Fruit fly (Drosophila melanogaster) whole organism, embryonic: Measurements from ENCODE around the gene mxc.
A peak's percentile ranks its signal among the peaks of the same experiment; 100 is the strongest.

Source experiments
- Ada2b ChIP-seq: fragments of 200-800 bp; sonication (Bioruptor generic); IDR thresholded peaks from 2 replicates; pipeline ENCODE4 v1.3.6; 2022; ENCODE audit warnings: missing biosample characterization, missing genetic modification characterization
- Atf3 ChIP-seq: fragments of 200-800 bp; sonication (Bioruptor generic); optimal IDR thresholded peaks from 3 replicates; lab custom pipeline; 2016; ENCODE audit warnings: missing biosample characterization, missing genetic modification characterization
- Bgb ChIP-seq: fragments of 200-800 bp; sonication (Bioruptor generic); IDR thresholded peaks from 2 replicates; pipeline ENCODE4 v1.3.6; 2022; ENCODE audit warnings: missing biosample characterization, missing genetic modification characterization; ENCODE audit not compliant: partially characterized antibody
- Blimp-1 ChIP-seq: fragments of 200-800 bp; sonication (Bioruptor generic); optimal IDR thresholded peaks from 3 replicates; lab custom pipeline; 2018; ENCODE audit warnings: missing biosample characterization, missing genetic modification characterization, mild to moderate bottlenecking, moderate library complexity, missing genetic modification reagents
- CG10209 ChIP-seq: fragments of 200-800 bp; sonication (Bioruptor generic); optimal IDR thresholded peaks from 3 replicates; lab custom pipeline; 2017; ENCODE audit warnings: missing biosample characterization, mild to moderate bottlenecking, missing genetic modification characterization, missing genetic modification reagents
- CG10267 ChIP-seq: fragments of 200-800 bp; sonication (Bioruptor generic); optimal IDR thresholded peaks from 2 replicates; lab custom pipeline; 2018; ENCODE audit warnings: missing biosample characterization, mild to moderate bottlenecking, missing genetic modification characterization, moderate library complexity
- CG13287 ChIP-seq: fragments of 200-800 bp; sonication (Bioruptor generic); IDR thresholded peaks from 2 replicates; pipeline ENCODE4 v1.3.6; 2022; ENCODE audit warnings: missing biosample characterization, missing genetic modification characterization; ENCODE audit not compliant: partially characterized antibody
- CG13775 ChIP-seq: fragments of 200-800 bp; sonication (Bioruptor generic); optimal IDR thresholded peaks from 3 replicates; lab custom pipeline; 2017; ENCODE audit warnings: missing biosample characterization, mild to moderate bottlenecking, missing genetic modification characterization
- CG16779 ChIP-seq: fragments of 200-800 bp; sonication (Bioruptor generic); IDR thresholded peaks from 2 replicates; pipeline ENCODE4 v1.3.6; 2022; ENCODE audit warnings: missing biosample characterization, missing genetic modification characterization
- CG16813 ChIP-seq: fragments of 200-800 bp; sonication (Bioruptor generic); IDR thresholded peaks from 3 replicates; pipeline ENCODE4 v1.3.6; 2022; ENCODE audit warnings: missing biosample characterization, missing genetic modification characterization; ENCODE audit not compliant: partially characterized antibody
- CG18619 ChIP-seq: fragments of 200-800 bp; sonication (Bioruptor generic); optimal IDR thresholded peaks from 3 replicates; lab custom pipeline; 2017; ENCODE audit warnings: missing biosample characterization, mild to moderate bottlenecking, missing genetic modification characterization
- CG3163 ChIP-seq: fragments of 200-800 bp; sonication (Bioruptor generic); optimal IDR thresholded peaks from 3 replicates; lab custom pipeline; 2016; ENCODE audit warnings: missing biosample characterization, missing genetic modification characterization
- CG4707 ChIP-seq: fragments of 200-800 bp; sonication (Bioruptor generic); optimal IDR thresholded peaks from 2 replicates; lab custom pipeline; 2018; ENCODE audit warnings: missing biosample characterization, mild to moderate bottlenecking, missing genetic modification characterization, moderate library complexity
- Dfd ChIP-seq, 2 experiments: fragments of >200 bp; optimal IDR thresholded peaks; 2 replicates each; lab custom pipeline; 2017; ENCODE audit warnings: missing biosample characterization in 2 of 2, missing genetic modification characterization in 2 of 2
- Dp ChIP-seq: fragments of 200-800 bp; sonication (Bioruptor generic); optimal IDR thresholded peaks from 2 replicates; lab custom pipeline; 2018; ENCODE audit warnings: missing biosample characterization, mild to moderate bottlenecking, missing genetic modification characterization, moderate library complexity
- E2f2 ChIP-seq: fragments of 200-800 bp; sonication (Bioruptor generic); IDR thresholded peaks from 2 replicates; pipeline ENCODE4 v1.3.6; 2022; ENCODE audit warnings: missing biosample characterization, missing genetic modification characterization
- HmgD ChIP-seq: fragments of 200-800 bp; sonication (Bioruptor generic); optimal IDR thresholded peaks from 3 replicates; lab custom pipeline; 2016; ENCODE audit warnings: missing biosample characterization, missing genetic modification characterization
- Hsf ChIP-seq: fragments of 200-800 bp; sonication (Bioruptor generic); optimal IDR thresholded peaks from 3 replicates; lab custom pipeline; 2016; ENCODE audit warnings: missing biosample characterization, missing genetic modification characterization
- Myb ChIP-seq: fragments of 200-800 bp; sonication (Bioruptor generic); optimal IDR thresholded peaks from 2 replicates; lab custom pipeline; 2016; ENCODE audit warnings: missing biosample characterization, missing genetic modification characterization
- NfI ChIP-seq: fragments of 200-800 bp; sonication (Bioruptor generic); optimal IDR thresholded peaks from 3 replicates; lab custom pipeline; 2018; ENCODE audit warnings: missing biosample characterization, mild to moderate bottlenecking, missing genetic modification characterization, moderate library complexity
- Oli ChIP-seq: fragments of 200-800 bp; sonication (Bioruptor generic); optimal IDR thresholded peaks from 2 replicates; lab custom pipeline; 2018; ENCODE audit warnings: missing biosample characterization, mild to moderate bottlenecking, missing genetic modification characterization, moderate library complexity
- Poxn ChIP-seq: fragments of 200-800 bp; sonication (Bioruptor generic); IDR thresholded peaks from 2 replicates; pipeline ENCODE4 v1.3.6; 2022; ENCODE audit warnings: missing biosample characterization, missing genetic modification characterization
- Ravus ChIP-seq: fragments of 200-800 bp; sonication (Bioruptor generic); IDR thresholded peaks from 2 replicates; pipeline ENCODE4 v1.3.6; 2022; ENCODE audit warnings: missing biosample characterization, missing genetic modification characterization
- Sry-δ ChIP-seq: fragments of 200-800 bp; sonication (Bioruptor generic); optimal IDR thresholded peaks from 2 replicates; lab custom pipeline; 2016; ENCODE audit warnings: missing biosample characterization, missing genetic modification characterization
- dmrt11E ChIP-seq: fragments of 200-800 bp; sonication (Bioruptor generic); optimal IDR thresholded peaks from 3 replicates; lab custom pipeline; 2018; ENCODE audit warnings: missing biosample characterization, mild to moderate bottlenecking, missing genetic modification characterization, moderate library complexity
- dysf ChIP-seq: fragments of 200-800 bp; sonication (Bioruptor generic); IDR thresholded peaks from 3 replicates; pipeline ENCODE4 v1.3.6; 2022; ENCODE audit warnings: missing biosample characterization, missing genetic modification characterization
- emc ChIP-seq: fragments of 200-800 bp; sonication (Bioruptor generic); optimal IDR thresholded peaks from 2 replicates; lab custom pipeline; 2016; ENCODE audit warnings: missing biosample characterization, missing genetic modification characterization
- esg ChIP-seq: fragments of 200-800 bp; sonication (Bioruptor generic); conservative IDR thresholded peaks from 2 replicates; pipeline ENCODE4 v1.3.6; 2022; ENCODE audit warnings: missing biosample characterization, missing genetic modification characterization
- fd64A ChIP-seq: fragments of 200-800 bp; sonication (Bioruptor generic); optimal IDR thresholded peaks from 3 replicates; lab custom pipeline; 2018; ENCODE audit warnings: missing biosample characterization, mild to moderate bottlenecking, missing genetic modification characterization
- gcm ChIP-seq: fragments of 200-800 bp; sonication (Bioruptor generic); optimal IDR thresholded peaks from 2 replicates; lab custom pipeline; 2019; ENCODE audit warnings: missing biosample characterization, mild to moderate bottlenecking, missing genetic modification characterization, moderate library complexity
- gem ChIP-seq: fragments of 200-800 bp; sonication (Bioruptor generic); optimal IDR thresholded peaks from 2 replicates; lab custom pipeline; 2019; ENCODE audit warnings: missing biosample characterization, mild to moderate bottlenecking, missing genetic modification characterization, moderate library complexity
- gfzf ChIP-seq: fragments of 200-800 bp; sonication (Bioruptor generic); optimal IDR thresholded peaks from 2 replicates; lab custom pipeline; 2016; ENCODE audit warnings: missing biosample characterization, mild to moderate bottlenecking, missing genetic modification characterization, moderate library complexity
- grn ChIP-seq: fragments of 200-800 bp; sonication (Bioruptor generic); optimal IDR thresholded peaks from 3 replicates; lab custom pipeline; 2017; ENCODE audit warnings: missing biosample characterization, missing genetic modification characterization
- mld ChIP-seq: fragments of 200-800 bp; sonication (Bioruptor generic); IDR thresholded peaks from 3 replicates; pipeline ENCODE4 v1.3.6; 2022; ENCODE audit warnings: missing biosample characterization, missing genetic modification characterization; ENCODE audit not compliant: partially characterized antibody
- nerfin-2 ChIP-seq: fragments of 200-800 bp; sonication (Bioruptor generic); IDR thresholded peaks from 2 replicates; pipeline ENCODE4 v1.3.6; 2022; ENCODE audit warnings: missing biosample characterization, missing genetic modification characterization; ENCODE audit not compliant: partially characterized antibody
- nmo ChIP-seq: fragments of 200-800 bp; sonication (Bioruptor generic); optimal IDR thresholded peaks from 2 replicates; lab custom pipeline; 2018; ENCODE audit warnings: missing biosample characterization, mild to moderate bottlenecking, missing genetic modification characterization, moderate library complexity
- pfk ChIP-seq: fragments of 200-800 bp; sonication (Bioruptor generic); optimal IDR thresholded peaks from 2 replicates; lab custom pipeline; 2018; ENCODE audit warnings: missing biosample characterization, mild to moderate bottlenecking, missing genetic modification characterization, moderate library complexity
- pnt ChIP-seq: fragments of 200-800 bp; sonication (Bioruptor generic); optimal IDR thresholded peaks from 3 replicates; lab custom pipeline; 2016; ENCODE audit warnings: missing biosample characterization, missing genetic modification characterization
- ro ChIP-seq: fragments of 200-800 bp; sonication (Bioruptor generic); IDR thresholded peaks from 2 replicates; pipeline ENCODE4 v1.3.6; 2022; ENCODE audit warnings: missing biosample characterization, missing genetic modification characterization
- row ChIP-seq: fragments of 200-800 bp; sonication (Bioruptor generic); IDR thresholded peaks from 3 replicates; pipeline ENCODE4 v1.3.6; 2022; ENCODE audit warnings: missing biosample characterization, missing genetic modification characterization
- sc ChIP-seq, 3 experiments: fragments of >200 bp in 2 of 3; fragments of 200-800 bp in 1 of 3; sonication (Bioruptor generic) in 1 of 3; optimal IDR thresholded peaks; 2 replicates in 2 of 3; 3 replicates in 1 of 3; lab custom pipeline; 2017; ENCODE audit warnings: mild to moderate bottlenecking in 1 of 3, missing biosample characterization in 1 of 3, missing genetic modification characterization in 1 of 3, missing genetic modification reagents in 1 of 3
- schlank ChIP-seq: fragments of 200-800 bp; sonication (Bioruptor generic); optimal IDR thresholded peaks from 2 replicates; lab custom pipeline; 2018; ENCODE audit warnings: missing biosample characterization, mild to moderate bottlenecking, missing genetic modification characterization
- sna ChIP-seq: fragments of 200-800 bp; sonication (Bioruptor generic); IDR thresholded peaks from 2 replicates; pipeline ENCODE4 v1.3.6; 2022; ENCODE audit warnings: missing biosample characterization, missing genetic modification characterization; ENCODE audit not compliant: partially characterized antibody
- stwl ChIP-seq: fragments of 200-800 bp; sonication (Bioruptor generic); optimal IDR thresholded peaks from 3 replicates; lab custom pipeline; 2018; ENCODE audit warnings: missing biosample characterization, mild to moderate bottlenecking, missing genetic modification characterization, moderate library complexity
- sug ChIP-seq: fragments of 200-800 bp; optimal IDR thresholded peaks from 2 replicates; lab custom pipeline; 2019; ENCODE audit warnings: missing biosample characterization, mild to moderate bottlenecking, missing genetic modification characterization, moderate library complexity
- tin ChIP-seq: fragments of 200-800 bp; sonication (Bioruptor generic); optimal IDR thresholded peaks from 3 replicates; lab custom pipeline; 2016; ENCODE audit warnings: missing biosample characterization, missing genetic modification characterization
- unc-4 ChIP-seq: fragments of 200-800 bp; sonication (Bioruptor generic); IDR thresholded peaks from 2 replicates; pipeline ENCODE4 v1.3.6; 2022; ENCODE audit warnings: missing biosample characterization, missing genetic modification characterization; ENCODE audit not compliant: partially characterized antibody
- unpg ChIP-seq: fragments of 200-800 bp; sonication (Bioruptor generic); optimal IDR thresholded peaks from 3 replicates; lab custom pipeline; 2018; ENCODE audit warnings: missing biosample characterization, mild to moderate bottlenecking, missing genetic modification characterization, moderate library complexity
- zen2 ChIP-seq: fragments of 200-800 bp; sonication (Bioruptor generic); IDR thresholded peaks from 3 replicates; pipeline ENCODE4 v1.3.6; 2022; ENCODE audit warnings: missing biosample characterization, missing genetic modification characterization; ENCODE audit not compliant: partially characterized antibody

The mxc gene

DNA sequence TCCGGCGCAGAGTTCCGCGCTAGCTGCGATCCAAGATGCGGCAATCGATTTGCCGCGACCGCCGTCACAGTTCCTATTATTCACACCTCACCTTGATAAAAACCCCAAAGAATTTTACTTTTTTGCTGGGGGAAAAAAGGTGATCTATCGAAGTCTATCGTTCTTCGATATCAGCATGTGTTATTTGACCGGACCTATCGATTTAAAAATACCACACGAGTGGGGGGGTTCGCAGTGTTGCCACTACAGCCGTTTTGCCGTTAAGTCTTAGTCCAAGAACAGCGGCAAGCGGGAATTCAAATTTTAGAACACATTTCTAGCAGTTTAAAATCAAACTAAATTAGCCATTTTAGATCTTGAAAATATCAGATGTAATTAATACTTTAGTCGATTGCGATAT, 11.1 kb downstream of the mxc start, which contains the start of gene CG12121 (continued):
- TF ChIP-seq nerfin-2 (GFP tag; lab: Robert Waterston, UW) = peak; percentile 72
- no peak for TF ChIP-seq fd64A (GFP tag; lab: Kevin White, UChicago)
- peak; percentile 68 for TF ChIP-seq Sry-δ (GFP tag; lab: Kevin White, UChicago)
- no peak for TF ChIP-seq grn
- no peak for TF ChIP-seq sc (optimal IDR thresholded peaks at IDR 0.05; lab: Kevin White, UChicago)
- no peak for TF ChIP-seq sc (GFP tag; optimal IDR thresholded peaks at IDR 0.05; lab: Kevin White, UChicago)
- peak; percentile 70 for TF ChIP-seq zen2
- no peak for TF ChIP-seq Ravus (GFP tag; lab: Robert Waterston, UW)
- peak; percentile 63 for TF ChIP-seq unc-4 (GFP tag; lab: Robert Waterston, UW)
- no peak for TF ChIP-seq sug (tag; lab: Kevin White, UChicago)
- TF ChIP-seq CG16813 (GFP tag; lab: Robert Waterston, UW) = peak; percentile 59
- TF ChIP-seq pnt (GFP tag; lab: Kevin White, UChicago) = no peak
- TF ChIP-seq gcm (GFP tag; lab: Kevin White, UChicago) = no peak
- TF ChIP-seq CG18619 (GFP tag; lab: Kevin White, UChicago) = no peak
- peak; percentile 94 for TF ChIP-seq Myb (GFP tag; lab: Kevin White, UChicago)
- no peak; the same call in 1 of the 2 replicates for TF ChIP-seq sna (GFP tag; lab: Robert Waterston, UW)
- no peak for TF ChIP-seq CG10267 (tag; lab: Kevin White, UChicago)
- no peak for TF ChIP-seq nmo (GFP tag; lab: Kevin White, UChicago)
- TF ChIP-seq emc (GFP tag; lab: Kevin White, UChicago) = no peak
- TF ChIP-seq HmgD (GFP tag; lab: Kevin White, UChicago) = no peak
- no peak for TF ChIP-seq tin (GFP tag; lab: Kevin White, UChicago)
- 0 out of 3 replicates have a peak, but pooled peaks have one; percentile 21 for TF ChIP-seq row (GFP tag; lab: Robert Waterston, UW)
- TF ChIP-seq CG13287 = peak; percentile 82
- no peak for TF ChIP-seq esg
- no peak for TF ChIP-seq CG13775
- no peak for TF ChIP-seq Poxn
- no peak for TF ChIP-seq gem (tag; lab: Kevin White, UChicago)
- TF ChIP-seq dmrt11E = no peak
- TF ChIP-seq pfk (GFP tag; lab: Kevin White, UChicago) = no peak
- TF ChIP-seq Atf3 (GFP tag; lab: Kevin White, UChicago) = no peak
- TF ChIP-seq Hsf = no peak
- TF ChIP-seq unpg (GFP tag; lab: Kevin White, UChicago) = no peak
- TF ChIP-seq Ada2b (GFP tag; lab: Robert Waterston, UW) = no peak
- TF ChIP-seq CG4707 = no peak
- peak; percentile 57 for TF ChIP-seq gfzf (GFP tag; lab: Kevin White, UChicago)
- TF ChIP-seq Bgb (GFP tag; lab: Robert Waterston, UW) = peak; percentile 80
- peak; percentile 81 for TF ChIP-seq Dp (GFP tag; lab: Kevin White, UChicago)
- TF ChIP-seq E2f2 (GFP tag; lab: Robert Waterston, UW) = peak; percentile 89
- TF ChIP-seq CG16779 = no peak
- no peak for TF ChIP-seq Dfd (GFP tag; optimal IDR thresholded peaks at IDR 0.05; lab: Kevin White, UChicago)
- TF ChIP-seq dysf (GFP tag; lab: Robert Waterston, UW) = no peak
- no peak for TF ChIP-seq NfI
- no peak for TF ChIP-seq Oli (tag; lab: Kevin White, UChicago)
- TF ChIP-seq ro (GFP tag; lab: Robert Waterston, UW) = no peak
- TF ChIP-seq Blimp-1 (GFP tag; lab: Kevin White, UChicago) = no peak
- TF ChIP-seq CG10209 (GFP tag; lab: Kevin White, UChicago) = no peak
- TF ChIP-seq schlank (tag; lab: Kevin White, UChicago) = no peak
- no peak for TF ChIP-seq CG3163 (GFP tag; lab: Kevin White, UChicago)
- peak; percentile 53 for TF ChIP-seq stwl
- TF ChIP-seq mld (GFP tag; lab: Robert Waterston, UW) = peak; percentile 57; the same call in 1 of the 3 replicates
